Fruit fly (Drosophila melanogaster) whole organism, adult: ENCODE measurements around the gene CG6565.

Experiments
- CG11617 ChIP-seq: fragments of 200-800 bp; sonication (Bioruptor generic); optimal IDR thresholded peaks from 2 replicates; lab custom pipeline; 2017; ENCODE audit warnings: mild to moderate bottlenecking, missing biosample characterization, missing genetic modification reagents, missing genetic modification characterization
- CG12768 ChIP-seq: fragments of 200-800 bp; sonication (Bioruptor generic); optimal IDR thresholded peaks from 2 replicates; lab custom pipeline; 2017; ENCODE audit warnings: missing biosample characterization, missing genetic modification characterization, mild to moderate bottlenecking, moderate library complexity, missing genetic modification reagents
- CG14711 ChIP-seq: fragments of 200-800 bp; sonication (Bioruptor generic); optimal IDR thresholded peaks from 2 replicates; lab custom pipeline; 2018; ENCODE audit warnings: missing biosample characterization, mild to moderate bottlenecking, missing genetic modification characterization, moderate library complexity
- CG1620 ChIP-seq: fragments of 200-800 bp; sonication (Bioruptor generic); optimal IDR thresholded peaks from 2 replicates; lab custom pipeline; 2016; ENCODE audit warnings: missing biosample characterization, missing genetic modification characterization
- CG33017 ChIP-seq: fragments of 200-800 bp; sonication (Bioruptor generic); optimal IDR thresholded peaks from 2 replicates; lab custom pipeline; 2018; ENCODE audit warnings: missing biosample characterization, mild to moderate bottlenecking, missing genetic modification characterization, moderate library complexity
- CG5204 ChIP-seq: fragments of 200-800 bp; sonication (Bioruptor generic); optimal IDR thresholded peaks from 2 replicates; lab custom pipeline; 2016; ENCODE audit warnings: missing biosample characterization, missing genetic modification characterization
- CG7045 ChIP-seq: fragments of 200-800 bp; sonication (Bioruptor generic); optimal IDR thresholded peaks from 2 replicates; lab custom pipeline; 2017; ENCODE audit warnings: missing biosample characterization, mild to moderate bottlenecking, missing genetic modification characterization
- CG7101 ChIP-seq: fragments of 200-800 bp; sonication (Bioruptor generic); optimal IDR thresholded peaks from 2 replicates; lab custom pipeline; 2018; ENCODE audit warnings: missing biosample characterization, mild to moderate bottlenecking, missing genetic modification characterization, moderate library complexity
- Clk ChIP-seq: fragments of 200-800 bp; sonication (Bioruptor generic); optimal IDR thresholded peaks from 2 replicates; lab custom pipeline; 2017; ENCODE audit warnings: missing biosample characterization, missing genetic modification characterization
- Crg-1 ChIP-seq: fragments of 200-800 bp; sonication (Bioruptor generic); optimal IDR thresholded peaks from 2 replicates; lab custom pipeline; 2016; ENCODE audit warnings: missing biosample characterization, missing genetic modification characterization
- Hr96 ChIP-seq: fragments of 200-800 bp; sonication (Bioruptor generic); optimal IDR thresholded peaks from 2 replicates; lab custom pipeline; 2016; ENCODE audit warnings: missing biosample characterization, missing genetic modification characterization
- Mnt ChIP-seq: fragments of 200-800 bp; sonication (Bioruptor generic); optimal IDR thresholded peaks from 2 replicates; lab custom pipeline; 2016; ENCODE audit warnings: missing biosample characterization, mild to moderate bottlenecking, missing genetic modification characterization
- bab1 ChIP-seq: fragments of 200-800 bp; sonication (Bioruptor generic); optimal IDR thresholded peaks from 3 replicates; lab custom pipeline; 2019; ENCODE audit warnings: missing biosample characterization, mild to moderate bottlenecking, missing genetic modification characterization, moderate library complexity
- cic ChIP-seq: fragments of 200-800 bp; sonication (Bioruptor generic); optimal IDR thresholded peaks from 2 replicates; lab custom pipeline; 2017; ENCODE audit warnings: missing biosample characterization, mild to moderate bottlenecking, missing genetic modification characterization, moderate library complexity
- cnc ChIP-seq, 2 experiments: fragments of >200 bp; optimal IDR thresholded peaks; 2 replicates each; lab custom pipeline; 2017
- kay ChIP-seq: fragments of 200-800 bp; sonication (Bioruptor generic); peaks from one replicate; lab custom pipeline; 2016; ENCODE audit warnings: missing biosample characterization, missing genetic modification characterization, borderline replicate concordance
- ovo ChIP-seq: fragments of 200-800 bp; sonication (Bioruptor generic); optimal IDR thresholded peaks from 2 replicates; lab custom pipeline; 2016; ENCODE audit warnings: missing biosample characterization, missing genetic modification characterization
- pad ChIP-seq: fragments of 200-800 bp; sonication (Bioruptor generic); optimal IDR thresholded peaks from 3 replicates; lab custom pipeline; 2017; ENCODE audit warnings: missing biosample characterization, missing genetic modification characterization, mild to moderate bottlenecking, moderate library complexity, missing genetic modification reagents
- tj ChIP-seq: fragments of 200-800 bp; sonication (Bioruptor generic); optimal IDR thresholded peaks from 3 replicates; lab custom pipeline; 2017; ENCODE audit warnings: missing biosample characterization, mild to moderate bottlenecking, missing genetic modification characterization, moderate library complexity
- toe ChIP-seq: fragments of 200-800 bp; sonication (Bioruptor generic); optimal IDR thresholded peaks from 2 replicates; lab custom pipeline; 2016; ENCODE audit warnings: missing biosample characterization, missing genetic modification characterization

The CG6565 gene

dm6 chr2L:13387255-13387654 is 13.4 kb downstream of the CG6565 start, which contains the start of the genes Ing5 and CG7099:
Gene Ing5, minus strand, starts transcription at chr2L:13387312.
Gene CG7099, plus strand, starts transcription at chr2L:13387571.
- TF ChIP-seq CG11617 = peak; percentile 96
- TF ChIP-seq toe (GFP tag; lab: Kevin White, UChicago) = peak; percentile 98
- TF ChIP-seq pad (GFP tag; lab: Kevin White, UChicago) = peak; percentile 86
- peak; percentile 91 for TF ChIP-seq Clk (GFP tag; lab: Kevin White, UChicago)
- peak; percentile 87 for TF ChIP-seq tj
- peak; percentile 97 for TF ChIP-seq CG1620 (GFP tag; lab: Kevin White, UChicago)
- TF ChIP-seq CG14711 (tag; lab: Kevin White, UChicago) = peak; percentile 97
- TF ChIP-seq CG7101 = peak; percentile 96
- peak; percentile 71 for TF ChIP-seq cic (GFP tag; lab: Kevin White, UChicago)
- TF ChIP-seq kay (GFP tag; lab: Kevin White, UChicago) = peak; percentile 98
- TF ChIP-seq cnc (optimal IDR thresholded peaks at IDR 0.05; lab: Kevin White, UChicago) = no peak
- TF ChIP-seq ovo (GFP tag; lab: Kevin White, UChicago) = peak; percentile 92
- peak; percentile 99 for TF ChIP-seq bab1 (GFP tag; lab: Kevin White, UChicago)
- peak; percentile 93 for TF ChIP-seq CG33017 (tag; lab: Kevin White, UChicago)
- no peak for TF ChIP-seq CG5204 (GFP tag; lab: Kevin White, UChicago)
- TF ChIP-seq CG7045 (GFP tag; lab: Kevin White, UChicago) = peak; percentile 94
- peak; percentile 94 for TF ChIP-seq Crg-1
- peak; percentile 92 for TF ChIP-seq Mnt
- peak; percentile 94 for TF ChIP-seq CG12768 (GFP tag; lab: Kevin White, UChicago)
- peak; percentile 89 for TF ChIP-seq Hr96 (GFP tag; lab: Kevin White, UChicago)

- TF ChIP-seq cnc (optimal IDR thresholded peaks at IDR 0.05; lab: Kevin White, UChicago) (no peak), CG33017 (tag; lab: Kevin White, UChicago) (peak; percentile 88), tj (peak; percentile 77), CG14711 (tag; lab: Kevin White, UChicago) (peak; percentile 85), bab1 (GFP tag; lab: Kevin White, UChicago) (peak; percentile 99), CG1620 (GFP tag; lab: Kevin White, UChicago) (peak; percentile 98), kay (GFP tag; lab: Kevin White, UChicago) (no peak), CG7045 (GFP tag; lab: Kevin White, UChicago) (peak; percentile 89), Mnt (peak; percentile 99), Clk (GFP tag; lab: Kevin White, UChicago) (peak; percentile 65), CG12768 (GFP tag; lab: Kevin White, UChicago) (peak; percentile 91), CG5204 (GFP tag; lab: Kevin White, UChicago) (peak; percentile 89), Hr96 (GFP tag; lab: Kevin White, UChicago) (peak; percentile 90), Crg-1 (peak; percentile 98), ovo (GFP tag; lab: Kevin White, UChicago) (peak; percentile 95), CG7101 (peak; percentile 96), pad (GFP tag; lab: Kevin White, UChicago) (peak; percentile 87), toe (GFP tag; lab: Kevin White, UChicago) (peak; percentile 85), cic (GFP tag; lab: Kevin White, UChicago) (peak; percentile 79), CG11617 (peak; percentile 97)
Measured at dm6 chr2L:13394903-13395302, 21.1 kb downstream of the CG6565 start, which contains the start of gene RpL24. Gene RpL24, minus strand, starts transcription at chr2L:13395131.

- TF ChIP-seq cnc (optimal IDR thresholded peaks at IDR 0.05; lab: Kevin White, UChicago) = no peak
- TF ChIP-seq Clk (GFP tag; lab: Kevin White, UChicago) = no peak
- no peak for TF ChIP-seq CG14711 (tag; lab: Kevin White, UChicago)
- TF ChIP-seq CG33017 (tag; lab: Kevin White, UChicago) = no peak
- no peak for TF ChIP-seq Crg-1
- no peak for TF ChIP-seq tj
- no peak for TF ChIP-seq pad (GFP tag; lab: Kevin White, UChicago)
Measured at dm6 chr2L:13396084-13396483, 22.3 kb downstream of the CG6565 start, which contains the start of gene CG16957. Gene CG16957, minus strand, starts transcription at chr2L:13396184.

- TF ChIP-seq CG11617 (no peak), Mnt (no peak), cnc (optimal IDR thresholded peaks at IDR 0.05; lab: Kevin White, UChicago) (no peak), CG7101 (no peak)
Measured at dm6 chr2L:13397393-13397792, 23.6 kb downstream of the CG6565 start.

dm6 chr2L:13398614-13399161 is 24.9 kb downstream of the CG6565 start, which contains the start of the genes CG10859 and CG7110:
Gene CG10859, minus strand, starts transcription at chr2L:13398664.
Gene CG7110, plus strand, starts transcription at chr2L:13398991.
- peak; percentile 72 for TF ChIP-seq CG7101
- peak; percentile 18 for TF ChIP-seq CG1620 (GFP tag; lab: Kevin White, UChicago)
- no peak for TF ChIP-seq tj
- no peak for TF ChIP-seq Clk (GFP tag; lab: Kevin White, UChicago)
- TF ChIP-seq Hr96 (GFP tag; lab: Kevin White, UChicago) = no peak
- peak; percentile 28 for TF ChIP-seq pad (GFP tag; lab: Kevin White, UChicago)
- TF ChIP-seq toe (GFP tag; lab: Kevin White, UChicago) = no peak
- peak; percentile 46 for TF ChIP-seq CG14711 (tag; lab: Kevin White, UChicago)
- no peak for TF ChIP-seq cnc (optimal IDR thresholded peaks at IDR 0.05; lab: Kevin White, UChicago)
- no peak for TF ChIP-seq CG5204 (GFP tag; lab: Kevin White, UChicago)
- TF ChIP-seq CG12768 (GFP tag; lab: Kevin White, UChicago) = no peak
- TF ChIP-seq bab1 (GFP tag; lab: Kevin White, UChicago) = peak; percentile 97
- TF ChIP-seq Crg-1 = peak; percentile 50
- TF ChIP-seq cic (GFP tag; lab: Kevin White, UChicago) = no peak
- peak; percentile 44 for TF ChIP-seq CG7045 (GFP tag; lab: Kevin White, UChicago)
- peak; percentile 41 for TF ChIP-seq Mnt
- no peak for TF ChIP-seq kay (GFP tag; lab: Kevin White, UChicago)
- TF ChIP-seq CG33017 (tag; lab: Kevin White, UChicago) = peak; percentile 25
- peak; percentile 5 for TF ChIP-seq CG11617
- peak; percentile 11 for TF ChIP-seq ovo (GFP tag; lab: Kevin White, UChicago)
